Fruit fly (Drosophila melanogaster) whole organism, embryonic: ENCODE measurements around the gene mia.

Experiments used
- Ada2b ChIP-seq: fragments of 200-800 bp; sonication (Bioruptor generic); IDR thresholded peaks from 2 replicates; pipeline ENCODE4 v1.3.6; 2022; ENCODE audit warnings: missing biosample characterization, missing genetic modification characterization
- Aef1 ChIP-seq: fragments of 200-800 bp; sonication (Bioruptor generic); IDR thresholded peaks from 3 replicates; pipeline ENCODE4 v1.3.6; 2022; ENCODE audit warnings: missing biosample characterization, missing genetic modification characterization
- Bdp1 ChIP-seq: fragments of 200-800 bp; sonication (Bioruptor generic); optimal IDR thresholded peaks from 3 replicates; lab custom pipeline; 2016; ENCODE audit warnings: missing biosample characterization, missing genetic modification characterization
- Blimp-1 ChIP-seq: fragments of 200-800 bp; sonication (Bioruptor generic); optimal IDR thresholded peaks from 3 replicates; lab custom pipeline; 2018; ENCODE audit warnings: missing biosample characterization, missing genetic modification characterization, mild to moderate bottlenecking, moderate library complexity, missing genetic modification reagents
- C15 ChIP-seq: fragments of 200-800 bp; sonication (Bioruptor generic); IDR thresholded peaks from 3 replicates; pipeline ENCODE4 v1.3.6; 2022; ENCODE audit warnings: missing biosample characterization, missing genetic modification characterization
- CG10274 ChIP-seq: fragments of 200-800 bp; sonication (Bioruptor generic); optimal IDR thresholded peaks from 3 replicates; lab custom pipeline; 2017; ENCODE audit warnings: missing biosample characterization, mild to moderate bottlenecking, missing genetic modification characterization
- CG10654 ChIP-seq: fragments of 200-800 bp; sonication (Bioruptor generic); optimal IDR thresholded peaks from 2 replicates; lab custom pipeline; 2016; ENCODE audit warnings: missing biosample characterization, missing genetic modification characterization
- CG11093 ChIP-seq: fragments of 200-800 bp; sonication (Bioruptor generic); IDR thresholded peaks from 3 replicates; pipeline ENCODE4 v1.3.6; 2022; ENCODE audit warnings: missing biosample characterization, missing genetic modification characterization
- CG12155 ChIP-seq: fragments of 200-800 bp; sonication (Bioruptor generic); optimal IDR thresholded peaks from 3 replicates; lab custom pipeline; 2016; ENCODE audit warnings: missing biosample characterization, missing genetic modification characterization
- CG12659 ChIP-seq: fragments of 200-800 bp; sonication (Bioruptor generic); optimal IDR thresholded peaks from 3 replicates; lab custom pipeline; 2017; ENCODE audit warnings: mild to moderate bottlenecking, missing biosample characterization, missing genetic modification reagents, missing genetic modification characterization
- CG13123 ChIP-seq: fragments of 200-800 bp; sonication (Bioruptor generic); optimal IDR thresholded peaks from 2 replicates; lab custom pipeline; 2016; ENCODE audit warnings: missing biosample characterization, missing genetic modification characterization
- CG14860 ChIP-seq: fragments of 200-800 bp; sonication (Bioruptor generic); IDR thresholded peaks from 3 replicates; pipeline ENCODE4 v1.3.6; 2022; ENCODE audit warnings: missing biosample characterization, missing genetic modification characterization; ENCODE audit not compliant: partially characterized antibody
- CG17186 ChIP-seq: fragments of 200-800 bp; sonication (Bioruptor generic); optimal IDR thresholded peaks from 3 replicates; lab custom pipeline; 2017; ENCODE audit warnings: missing biosample characterization, missing genetic modification reagents, missing genetic modification characterization
- CG2678 ChIP-seq: fragments of 200-800 bp; sonication (Bioruptor generic); optimal IDR thresholded peaks from 3 replicates; lab custom pipeline; 2019; ENCODE audit warnings: missing biosample characterization, mild to moderate bottlenecking, missing genetic modification characterization, moderate library complexity
- CG30403 ChIP-seq: fragments of 200-800 bp; sonication (Bioruptor generic); optimal IDR thresholded peaks from 3 replicates; lab custom pipeline; 2016; ENCODE audit warnings: missing biosample characterization, missing genetic modification characterization
- CG32767 ChIP-seq: fragments of 200-800 bp; sonication (Bioruptor generic); IDR thresholded peaks from 2 replicates; pipeline ENCODE4 v1.3.6; 2022; ENCODE audit warnings: missing biosample characterization, missing genetic modification characterization
- CG3726 ChIP-seq: fragments of 200-800 bp; sonication (Bioruptor generic); IDR thresholded peaks from 3 replicates; pipeline ENCODE4, ENCODE4 v1.3.6; 2022; ENCODE audit warnings: missing biosample characterization, missing genetic modification characterization
- CG7271 ChIP-seq: fragments of 200-800 bp; sonication (Bioruptor generic); optimal IDR thresholded peaks from 2 replicates; lab custom pipeline; 2018; ENCODE audit warnings: missing biosample characterization, mild to moderate bottlenecking, missing genetic modification characterization, moderate library complexity
- CG8281 ChIP-seq: fragments of 200-800 bp; sonication (Bioruptor generic); optimal IDR thresholded peaks from 2 replicates; lab custom pipeline; 2018; ENCODE audit warnings: missing biosample characterization, mild to moderate bottlenecking, missing genetic modification characterization, moderate library complexity
- CG9727 ChIP-seq: fragments of 200-800 bp; sonication (Bioruptor generic); optimal IDR thresholded peaks from 3 replicates; lab custom pipeline; 2017; ENCODE audit warnings: missing biosample characterization, mild to moderate bottlenecking, missing genetic modification characterization
- CTCF ChIP-seq: fragments of 200-800 bp; sonication (Bioruptor generic); optimal IDR thresholded peaks from 2 replicates; lab custom pipeline; 2017; ENCODE audit warnings: missing biosample characterization, mild to moderate bottlenecking, missing genetic modification characterization, moderate library complexity
- CoRest ChIP-seq: fragments of 200-800 bp; sonication (Bioruptor generic); optimal IDR thresholded peaks from 3 replicates; lab custom pipeline; 2018; ENCODE audit warnings: missing biosample characterization, mild to moderate bottlenecking, missing genetic modification characterization, moderate library complexity
- D19B ChIP-seq: fragments of 200-800 bp; sonication (Bioruptor generic); optimal IDR thresholded peaks from 2 replicates; lab custom pipeline; 2017; ENCODE audit warnings: missing biosample characterization, mild to moderate bottlenecking, missing genetic modification characterization
- Dad ChIP-seq: fragments of 200-800 bp; sonication (Bioruptor generic); optimal IDR thresholded peaks from 3 replicates; lab custom pipeline; 2016; ENCODE audit warnings: missing biosample characterization, missing genetic modification characterization
- Dip3 ChIP-seq: fragments of 200-800 bp; sonication (Bioruptor generic); optimal IDR thresholded peaks from 3 replicates; lab custom pipeline; 2016; ENCODE audit warnings: missing biosample characterization, missing genetic modification characterization
- E2f2 ChIP-seq: fragments of 200-800 bp; sonication (Bioruptor generic); IDR thresholded peaks from 2 replicates; pipeline ENCODE4 v1.3.6; 2022; ENCODE audit warnings: missing biosample characterization, missing genetic modification characterization
- Gug ChIP-seq: fragments of 200-800 bp; sonication (Bioruptor generic); IDR thresholded peaks from 4 replicates; pipeline ENCODE4 v1.3.6; 2022; ENCODE audit warnings: missing biosample characterization, missing genetic modification characterization
- Mrtf ChIP-seq: fragments of 200-800 bp; sonication (Bioruptor generic); IDR thresholded peaks from 3 replicates; pipeline ENCODE4 v1.3.6; 2022; ENCODE audit warnings: missing biosample characterization, missing genetic modification characterization
- NC2α ChIP-seq: fragments of 200-800 bp; sonication (Bioruptor generic); optimal IDR thresholded peaks from 2 replicates; lab custom pipeline; 2016; ENCODE audit warnings: missing biosample characterization, missing genetic modification characterization
- Oli ChIP-seq: fragments of 200-800 bp; sonication (Bioruptor generic); optimal IDR thresholded peaks from 2 replicates; lab custom pipeline; 2018; ENCODE audit warnings: missing biosample characterization, mild to moderate bottlenecking, missing genetic modification characterization, moderate library complexity
- Optix ChIP-seq: fragments of 200-800 bp; sonication (Bioruptor generic); IDR thresholded peaks from 3 replicates; pipeline ENCODE4 v1.3.6; 2022; ENCODE audit warnings: missing biosample characterization, missing genetic modification characterization
- Pdp1 ChIP-seq, 2 experiments: fragments of 200-800 bp; sonication (Bioruptor generic); optimal IDR thresholded peaks; 3 replicates each; lab custom pipeline; 2016; ENCODE audit warnings: missing biosample characterization in 2 of 2, missing genetic modification characterization in 2 of 2, mild to moderate bottlenecking in 1 of 2, moderate library complexity in 1 of 2
- Sox102F ChIP-seq: fragments of 200-800 bp; sonication (Bioruptor generic); optimal IDR thresholded peaks from 2 replicates; lab custom pipeline; 2018; ENCODE audit warnings: missing biosample characterization, mild to moderate bottlenecking, missing genetic modification characterization, moderate library complexity
- Spps ChIP-seq: fragments of 200-800 bp; sonication (Bioruptor generic); optimal IDR thresholded peaks from 2 replicates; lab custom pipeline; 2018; ENCODE audit warnings: missing biosample characterization, mild to moderate bottlenecking, missing genetic modification characterization
- ab ChIP-seq: fragments of 200-800 bp; sonication (Bioruptor generic); optimal IDR thresholded peaks from 2 replicates; lab custom pipeline; 2016; ENCODE audit warnings: missing biosample characterization, missing genetic modification characterization
- ara ChIP-seq: fragments of 200-800 bp; sonication (Bioruptor generic); IDR thresholded peaks from 2 replicates; pipeline ENCODE4 v1.3.6; 2022; ENCODE audit warnings: missing biosample characterization, missing genetic modification characterization
- bsh ChIP-seq, 2 experiments: fragments of 200-800 bp; sonication (Bioruptor generic); optimal IDR thresholded peaks; 2 replicates each; lab custom pipeline; 2017 to 2018; ENCODE audit warnings: mild to moderate bottlenecking in 2 of 2, missing biosample characterization in 2 of 2, missing genetic modification characterization in 2 of 2, moderate library complexity in 1 of 2
- dimm ChIP-seq: fragments of 200-800 bp; sonication (Bioruptor generic); IDR thresholded peaks from 2 replicates; pipeline ENCODE4 v1.3.6; 2022; ENCODE audit warnings: missing biosample characterization, missing genetic modification characterization
- dmrt11E ChIP-seq: fragments of 200-800 bp; sonication (Bioruptor generic); optimal IDR thresholded peaks from 3 replicates; lab custom pipeline; 2018; ENCODE audit warnings: missing biosample characterization, mild to moderate bottlenecking, missing genetic modification characterization, moderate library complexity
- esg ChIP-seq: fragments of 200-800 bp; sonication (Bioruptor generic); conservative IDR thresholded peaks from 2 replicates; pipeline ENCODE4 v1.3.6; 2022; ENCODE audit warnings: missing biosample characterization, missing genetic modification characterization
- fu2 ChIP-seq: fragments of 200-800 bp; sonication (Bioruptor generic); optimal IDR thresholded peaks from 2 replicates; lab custom pipeline; 2016; ENCODE audit warnings: missing biosample characterization, missing genetic modification characterization
- gsb-n ChIP-seq: fragments of 200-800 bp; sonication (Bioruptor generic); optimal IDR thresholded peaks from 3 replicates; lab custom pipeline; 2018; ENCODE audit warnings: missing biosample characterization, mild to moderate bottlenecking, missing genetic modification characterization
- ham ChIP-seq: fragments of 200-800 bp; sonication (Bioruptor generic); IDR thresholded peaks from 2 replicates; pipeline ENCODE4 v1.3.6; 2022; ENCODE audit warnings: missing biosample characterization, missing genetic modification characterization
- ind ChIP-seq: fragments of 200-800 bp; sonication (Bioruptor generic); optimal IDR thresholded peaks from 3 replicates; lab custom pipeline; 2016; ENCODE audit warnings: missing biosample characterization, missing genetic modification characterization
- ken ChIP-seq: fragments of 200-800 bp; sonication (Bioruptor generic); IDR thresholded peaks from 3 replicates; pipeline ENCODE4 v1.3.6; 2022; ENCODE audit warnings: missing biosample characterization, missing genetic modification characterization
- nmo ChIP-seq: fragments of 200-800 bp; sonication (Bioruptor generic); optimal IDR thresholded peaks from 2 replicates; lab custom pipeline; 2018; ENCODE audit warnings: missing biosample characterization, mild to moderate bottlenecking, missing genetic modification characterization, moderate library complexity
- otp ChIP-seq: fragments of 200-800 bp; sonication (Bioruptor generic); IDR thresholded peaks from 3 replicates; pipeline ENCODE4, ENCODE4 v1.3.6; 2022; ENCODE audit warnings: missing biosample characterization, missing genetic modification characterization
- ssp ChIP-seq: fragments of 200-800 bp; sonication (Bioruptor generic); IDR thresholded peaks from 2 replicates; pipeline ENCODE4 v1.3.6; 2022; ENCODE audit warnings: missing biosample characterization, missing genetic modification characterization
- stc ChIP-seq: fragments of 200-800 bp; sonication (Bioruptor generic); IDR thresholded peaks from 2 replicates; pipeline ENCODE4 v1.3.6; 2022; ENCODE audit warnings: missing biosample characterization, missing genetic modification characterization
- sug ChIP-seq: fragments of 200-800 bp; optimal IDR thresholded peaks from 2 replicates; lab custom pipeline; 2019; ENCODE audit warnings: missing biosample characterization, mild to moderate bottlenecking, missing genetic modification characterization, moderate library complexity
- unpg ChIP-seq: fragments of 200-800 bp; sonication (Bioruptor generic); optimal IDR thresholded peaks from 3 replicates; lab custom pipeline; 2018; ENCODE audit warnings: missing biosample characterization, mild to moderate bottlenecking, missing genetic modification characterization, moderate library complexity

mia gene

dm6 chr3R:5518627-5519026 is 32.3 kb downstream of the mia start (continued):
- TF ChIP-seq Optix (GFP tag; lab: Robert Waterston, UW), result peak; percentile 17; the same call in 1 of the 3 replicates
- TF ChIP-seq CG32767 (GFP tag; lab: Robert Waterston, UW), result no peak
- peak; percentile 49 for TF ChIP-seq nmo (GFP tag; lab: Kevin White, UChicago)
- TF ChIP-seq CG3726 (GFP tag; lab: Robert Waterston, UW), result no peak
- no peak for TF ChIP-seq CG11093 (GFP tag; lab: Robert Waterston, UW)
- peak; percentile 37 to 48 for TF ChIP-seq Pdp1 (GFP tag; optimal IDR thresholded peaks at IDR 0.05; lab: Kevin White, UChicago)
- 0 out of 3 replicates have a peak, but pooled peaks have one; percentile 57 for TF ChIP-seq otp (GFP tag; lab: Robert Waterston, UW)
- peak; percentile 40; the same call in 1 of the 2 replicates for TF ChIP-seq Ada2b (GFP tag; lab: Robert Waterston, UW)
- TF ChIP-seq D19B (GFP tag; lab: Kevin White, UChicago), result peak; percentile 17
- no peak for TF ChIP-seq Dip3 (GFP tag; lab: Kevin White, UChicago)
- TF ChIP-seq CoRest, result peak; percentile 57
- no peak for TF ChIP-seq CG13123 (GFP tag; lab: Kevin White, UChicago)
- TF ChIP-seq bsh (GFP tag; optimal IDR thresholded peaks at IDR 0.05; lab: Kevin White, UChicago), result peak in 1 of 2 experiments; percentile 65
- TF ChIP-seq Spps, result peak; percentile 17
- TF ChIP-seq CG12659 (GFP tag; lab: Kevin White, UChicago), result peak; percentile 42
- peak; percentile 61 for TF ChIP-seq ind (GFP tag; lab: Kevin White, UChicago)
- peak; percentile 60; the same call in 1 of the 3 replicates for TF ChIP-seq ken (GFP tag; lab: Robert Waterston, UW)
- peak; percentile 34; the same call in 1 of the 2 replicates for TF ChIP-seq esg (GFP tag; lab: Robert Waterston, UW)
- TF ChIP-seq Bdp1 (GFP tag; lab: Kevin White, UChicago), result peak; percentile 34
- no peak for TF ChIP-seq ab (GFP tag; lab: Kevin White, UChicago)
- peak; percentile 43; the same call in 1 of the 2 replicates for TF ChIP-seq stc
- no peak for TF ChIP-seq dimm (GFP tag; lab: Robert Waterston, UW)
- TF ChIP-seq CG30403 (GFP tag; lab: Kevin White, UChicago), result peak; percentile 58
- peak; percentile 19 for TF ChIP-seq NC2α (GFP tag; lab: Kevin White, UChicago)
- TF ChIP-seq ham (GFP tag; lab: Robert Waterston, UW), result no peak
- no peak for TF ChIP-seq CG17186 (GFP tag; lab: Kevin White, UChicago)
- no peak for TF ChIP-seq sug (tag; lab: Kevin White, UChicago)
- no peak; the same call in 2 of the 3 replicates for TF ChIP-seq Aef1 (GFP tag; lab: Robert Waterston, UW)
- 0 out of 2 replicates have a peak, but pooled peaks have one; percentile 8 for TF ChIP-seq ara (GFP tag; lab: Robert Waterston, UW)
- no peak for TF ChIP-seq E2f2 (GFP tag; lab: Robert Waterston, UW)
- TF ChIP-seq fu2 (GFP tag; lab: Kevin White, UChicago), result no peak
- TF ChIP-seq CG12155 (GFP tag; lab: Kevin White, UChicago), result peak; percentile 27
- peak; percentile 48 for TF ChIP-seq gsb-n (tag; lab: Kevin White, UChicago)
- TF ChIP-seq CG10654, result peak; percentile 4
- no peak for TF ChIP-seq CG14860 (GFP tag; lab: Robert Waterston, UW)
- no peak for TF ChIP-seq ssp (GFP tag; lab: Robert Waterston, UW)
- TF ChIP-seq Dad (GFP tag; lab: Kevin White, UChicago), result peak; percentile 49
- peak; percentile 35 for TF ChIP-seq CG9727 (GFP tag; lab: Kevin White, UChicago)
- no peak for TF ChIP-seq CG10274
- no peak for TF ChIP-seq C15 (GFP tag; lab: Robert Waterston, UW)
- peak; percentile 40; the same call in 1 of the 4 replicates for TF ChIP-seq Gug
- peak; percentile 66 for TF ChIP-seq unpg (GFP tag; lab: Kevin White, UChicago)
- peak; percentile 67 for TF ChIP-seq Sox102F (GFP tag; lab: Kevin White, UChicago)
- TF ChIP-seq CG7271 (tag; lab: Kevin White, UChicago), result no peak
- TF ChIP-seq Oli (tag; lab: Kevin White, UChicago), result peak; percentile 67
- TF ChIP-seq dmrt11E (tag; lab: Kevin White, UChicago), result peak; percentile 39
- no peak for TF ChIP-seq CG8281 (tag; lab: Kevin White, UChicago)
- TF ChIP-seq Blimp-1, result peak; percentile 56
- TF ChIP-seq CTCF (GFP tag; lab: Kevin White, UChicago), result no peak
- TF ChIP-seq Mrtf, result 0 out of 3 replicates have a peak, but pooled peaks have one; percentile 47
- peak; percentile 60 for TF ChIP-seq CG2678 (tag; lab: Kevin White, UChicago)
